Worm (Caenorhabditis elegans): ENCODE data around the gene cpg-8.

DNA sequence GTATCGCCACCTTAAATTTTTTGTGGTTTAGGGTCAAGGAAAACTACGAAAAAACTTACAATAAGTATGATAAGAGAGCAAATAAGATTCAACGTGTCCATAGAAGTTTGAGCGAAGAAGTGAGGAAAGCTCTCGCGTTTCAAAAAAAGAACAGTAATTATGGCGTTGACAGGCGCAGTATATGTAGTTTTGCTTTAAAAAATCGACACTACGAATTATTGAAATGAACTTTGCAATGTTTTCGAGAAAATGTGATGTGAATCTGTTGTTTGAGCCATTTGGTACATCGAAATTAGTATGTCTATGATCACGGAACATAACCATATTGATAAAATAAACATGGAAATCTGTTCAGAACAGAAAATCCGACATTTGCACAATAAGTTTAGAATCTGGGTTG is 29.8 kb downstream of the cpg-8 start, which contains the start of gene srx-74:
- TF ChIP-seq nhr-12 (tag; optimal IDR thresholded peaks at IDR 0.05) = no peak
- TF ChIP-seq snpc-4 (tag; optimal IDR thresholded peaks at IDR 0.05) = no peak
